Fruit fly (Drosophila melanogaster): ENCODE results near the gene CG15922.

CG15922 gene

DNA sequence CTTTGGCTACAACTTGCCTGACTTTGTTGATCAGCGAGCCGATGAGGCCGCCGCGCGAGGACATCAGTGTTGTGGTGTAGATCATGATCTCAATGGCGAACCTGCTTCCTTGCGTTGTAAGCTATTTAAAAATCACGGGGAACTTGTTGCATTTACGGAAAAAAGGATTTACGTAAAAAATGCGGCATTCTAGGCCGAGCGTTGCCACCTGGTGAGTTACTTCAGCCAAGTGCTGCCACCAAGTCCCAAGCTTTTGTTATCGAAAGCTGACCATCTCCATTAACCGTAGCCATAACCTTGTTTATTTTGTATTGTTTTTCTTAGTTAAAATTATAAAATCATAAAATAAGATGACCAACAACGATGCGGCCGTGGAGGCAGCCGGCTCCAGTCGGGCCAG is 16.7 kb upstream of the CG15922 start, which contains the start of the genes TFAM and CG5412:
Gene TFAM, minus strand, starts transcription at position 222 of the 400 bp plus-strand sequence.
Gene CG5412, plus strand, starts transcription at position 265 of the 400 bp plus-strand sequence.
- no peak for TF ChIP-seq lola (GFP tag; optimal IDR thresholded peaks at IDR 0.05)
- TF ChIP-seq N (GFP tag; optimal IDR thresholded peaks at IDR 0.05), result no peak
- TF ChIP-seq brk (GFP tag; optimal IDR thresholded peaks at IDR 0.05), result no peak
- no peak for TF ChIP-seq CG9705 (GFP tag; optimal IDR thresholded peaks at IDR 0.05)

DNA sequence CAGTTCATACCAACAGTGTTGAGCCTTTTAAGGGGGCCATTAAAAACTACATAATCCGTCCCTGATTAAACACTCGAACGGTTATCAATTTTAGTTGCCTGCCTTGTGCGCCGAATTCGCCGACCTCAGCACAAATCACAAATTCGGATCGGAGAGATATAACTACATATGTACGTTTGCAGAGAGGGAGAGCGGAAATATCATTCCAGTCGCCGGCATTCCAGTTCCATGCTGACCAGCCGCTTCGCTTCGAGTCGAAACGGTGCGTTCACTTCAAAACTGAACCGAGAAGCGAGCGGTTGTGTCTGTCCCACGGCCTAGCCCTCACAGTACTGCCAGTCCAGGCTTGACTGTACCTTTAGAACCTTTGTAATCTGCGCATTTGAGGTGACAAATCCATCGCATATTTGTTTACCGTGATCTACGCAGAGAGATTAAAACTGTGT is 14.5 kb upstream of the CG15922 start:
- no peak for TF ChIP-seq Rel (GFP tag; optimal IDR thresholded peaks at IDR 0.05)
- TF ChIP-seq Rel (tag; optimal IDR thresholded peaks at IDR 0.05), result peak; percentile 14
- no peak for TF ChIP-seq psq (GFP tag; optimal IDR thresholded peaks at IDR 0.05)
- TF ChIP-seq Sp1 (GFP tag; optimal IDR thresholded peaks at IDR 0.05), result peak; percentile 48
- TF ChIP-seq foxo (GFP tag; optimal IDR thresholded peaks at IDR 0.05), result peak in 1 of 2 experiments; percentile 47
- peak; percentile 80 for TF ChIP-seq Hr83 (GFP tag; optimal IDR thresholded peaks at IDR 0.05; ENCODE audit: poor library complexity, severe bottlenecking)
- no peak for TF ChIP-seq Mio (GFP tag; optimal IDR thresholded peaks at IDR 0.05)
- TF ChIP-seq ey (GFP tag; optimal IDR thresholded peaks at IDR 0.05), result peak; percentile 3
- TF ChIP-seq Hr78 (GFP tag; optimal IDR thresholded peaks at IDR 0.05), result no peak
- TF ChIP-seq N (GFP tag; optimal IDR thresholded peaks at IDR 0.05), result no peak
- TF ChIP-seq rgr (GFP tag; optimal IDR thresholded peaks at IDR 0.05), result peak; percentile 37
- TF ChIP-seq Myc (optimal IDR thresholded peaks at IDR 0.05), result peak; percentile 15
- peak; percentile 73 for TF ChIP-seq Dif (GFP tag; optimal IDR thresholded peaks at IDR 0.05; ENCODE audit: partially characterized antibody)

DNA sequence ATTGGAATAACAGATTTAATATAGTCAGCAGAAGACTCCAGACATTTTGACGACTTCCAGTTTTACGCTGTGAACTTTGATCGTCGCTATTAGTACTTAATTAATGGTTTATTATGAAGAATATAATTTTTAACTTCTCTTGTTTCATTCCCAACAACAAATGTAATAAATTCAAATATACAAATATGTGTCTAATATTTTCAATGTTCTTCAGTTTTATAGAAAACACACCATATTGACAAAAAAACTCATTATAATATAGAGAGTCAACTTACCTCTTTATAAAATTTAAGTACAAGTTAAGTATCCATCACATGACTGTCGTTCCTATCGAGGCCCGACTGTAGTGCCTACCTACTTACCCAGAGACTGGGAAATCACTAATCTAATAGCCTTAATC is 13.2 kb upstream of the CG15922 start:
- TF ChIP-seq lola (GFP tag; optimal IDR thresholded peaks at IDR 0.05) (no peak), dsf (GFP tag; optimal IDR thresholded peaks at IDR 0.05; ENCODE audit: borderline replicate concordance) (no peak), GATAd (GFP tag; optimal IDR thresholded peaks at IDR 0.05) (no peak), foxo (GFP tag; optimal IDR thresholded peaks at IDR 0.05) (no peak), ey (GFP tag; optimal IDR thresholded peaks at IDR 0.05) (no peak), rgr (GFP tag; optimal IDR thresholded peaks at IDR 0.05) (no peak), Rel (GFP tag; optimal IDR thresholded peaks at IDR 0.05) (no peak), Rel (tag; optimal IDR thresholded peaks at IDR 0.05) (no peak), h (GFP tag; optimal IDR thresholded peaks at IDR 0.05) (no peak), pan (optimal IDR thresholded peaks at IDR 0.05) (no peak), usp (GFP tag; optimal IDR thresholded peaks at IDR 0.05) (no peak), Sp1 (GFP tag; optimal IDR thresholded peaks at IDR 0.05) (no peak), Hr78 (GFP tag; optimal IDR thresholded peaks at IDR 0.05) (no peak), HLH106 (tag; optimal IDR thresholded peaks at IDR 0.05) (no peak)

DNA sequence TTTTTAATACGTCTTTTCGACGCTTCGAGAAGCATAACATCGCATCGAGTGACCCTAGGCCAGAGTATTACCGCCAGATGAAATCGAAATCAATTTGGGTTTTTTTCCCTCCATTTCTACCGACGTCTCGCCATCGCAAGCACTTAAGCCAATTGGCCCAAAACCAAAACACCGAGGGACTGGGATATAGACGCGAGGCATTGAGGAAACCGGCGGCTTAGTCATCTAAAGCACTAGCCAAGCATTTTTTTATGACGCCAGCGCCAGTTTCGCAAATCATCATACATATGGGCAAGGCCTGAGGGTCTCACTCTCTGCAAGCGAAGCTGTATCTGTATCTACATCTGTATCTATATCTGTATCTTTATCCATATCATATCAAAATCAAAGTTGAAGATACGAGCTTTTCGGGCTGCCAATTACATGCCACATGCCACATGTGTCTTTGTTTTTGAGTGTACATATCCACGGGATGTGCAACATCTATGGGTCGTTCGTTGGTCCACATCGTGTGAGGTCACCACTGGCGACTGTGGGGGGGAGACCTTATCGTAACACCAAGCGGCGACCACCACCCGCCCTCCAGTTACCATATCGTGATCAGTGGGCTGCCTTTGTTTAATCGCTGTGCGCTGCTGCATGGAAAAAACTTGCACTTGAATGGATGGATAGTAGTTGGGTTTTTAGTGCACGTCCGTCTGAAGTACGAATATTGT is 7.6 kb upstream of the CG15922 start:
- TF ChIP-seq jim (GFP tag; optimal IDR thresholded peaks at IDR 0.05) (no peak), Rel (GFP tag; optimal IDR thresholded peaks at IDR 0.05) (no peak), Rel (tag; optimal IDR thresholded peaks at IDR 0.05) (no peak), Dfd (GFP tag; optimal IDR thresholded peaks at IDR 0.05) (no peak), usp (GFP tag; optimal IDR thresholded peaks at IDR 0.05) (no peak), ey (GFP tag; optimal IDR thresholded peaks at IDR 0.05) (no peak), br (GFP tag; optimal IDR thresholded peaks at IDR 0.05) (no peak), Jra (GFP tag; optimal IDR thresholded peaks at IDR 0.05) (no peak), dsf (GFP tag; optimal IDR thresholded peaks at IDR 0.05; ENCODE audit: borderline replicate concordance) (no peak), sv (GFP tag; optimal IDR thresholded peaks at IDR 0.05) (no peak), Hr83 (GFP tag; optimal IDR thresholded peaks at IDR 0.05; ENCODE audit: poor library complexity, severe bottlenecking) (no peak), Dif (GFP tag; optimal IDR thresholded peaks at IDR 0.05; ENCODE audit: partially characterized antibody) (no peak), fru (GFP tag; optimal IDR thresholded peaks at IDR 0.05) (no peak), OdsH (GFP tag; optimal IDR thresholded peaks at IDR 0.05) (no peak), tai (GFP tag; optimal IDR thresholded peaks at IDR 0.05) (no peak)

DNA sequence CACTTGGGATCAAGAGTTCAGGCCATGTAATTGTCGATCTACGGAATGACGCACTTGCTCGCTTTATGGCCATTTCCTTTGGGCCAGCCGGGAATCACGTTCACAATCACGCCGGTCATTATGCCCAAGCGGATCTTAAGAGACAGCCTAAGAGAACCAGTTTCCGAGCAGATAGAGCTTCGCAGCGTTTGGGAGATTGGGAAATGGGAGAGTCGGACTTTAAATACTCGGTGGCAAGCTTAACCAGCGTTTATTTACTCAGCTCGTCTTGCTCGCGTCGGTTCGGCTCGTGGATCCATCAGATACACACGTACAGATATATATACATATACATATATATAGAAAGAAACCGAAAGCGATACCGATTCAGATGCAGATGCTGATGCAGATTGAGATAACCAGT is 5.5 kb upstream of the CG15922 start:
- TF ChIP-seq h (GFP tag; optimal IDR thresholded peaks at IDR 0.05) (peak; percentile 10), br (GFP tag; optimal IDR thresholded peaks at IDR 0.05) (peak; percentile 2), sage (GFP tag; optimal IDR thresholded peaks at IDR 0.05) (peak; percentile 32), pan (optimal IDR thresholded peaks at IDR 0.05) (no peak), Abd-B (GFP tag; optimal IDR thresholded peaks at IDR 0.05) (no peak), OdsH (GFP tag; optimal IDR thresholded peaks at IDR 0.05) (peak; percentile 5), Rel (GFP tag; optimal IDR thresholded peaks at IDR 0.05) (peak; percentile 47), Rel (tag; optimal IDR thresholded peaks at IDR 0.05) (peak; percentile 51), Dif (GFP tag; optimal IDR thresholded peaks at IDR 0.05; ENCODE audit: partially characterized antibody) (peak; percentile 65), Sp1 (GFP tag; optimal IDR thresholded peaks at IDR 0.05) (peak; percentile 10), Dfd (GFP tag; optimal IDR thresholded peaks at IDR 0.05) (no peak), dl (GFP tag; optimal IDR thresholded peaks at IDR 0.05; ENCODE audit: insufficient read depth in 1 of 2, partially characterized antibody in 2 of 2) (peak in 1 of 2 experiments; percentile 54)

All from whole organism, wandering third instar larva.